Fruit fly (Drosophila melanogaster) whole organism, embryonic: ENCODE measurements around the gene Alg7.

Source experiments
- Atf6 ChIP-seq: fragments of 200-800 bp; sonication (Bioruptor generic); IDR thresholded peaks from 2 replicates; pipeline ENCODE4 v1.3.6; 2022; ENCODE audit warnings: missing biosample characterization, missing genetic modification characterization
- Awh ChIP-seq: fragments of 200-800 bp; sonication (Bioruptor generic); IDR thresholded peaks from 2 replicates; pipeline ENCODE4, ENCODE4 v1.3.6; 2022; ENCODE audit warnings: missing biosample characterization, missing genetic modification characterization
- BEAF-32 ChIP-seq: fragments of 200-800 bp; sonication (Bioruptor generic); optimal IDR thresholded peaks from 3 replicates; lab custom pipeline; 2017; ENCODE audit warnings: missing biosample characterization, missing genetic modification characterization, mild to moderate bottlenecking, moderate library complexity, missing genetic modification reagents
- BtbVII ChIP-seq: fragments of 200-800 bp; sonication (Bioruptor generic); optimal IDR thresholded peaks from 3 replicates; lab custom pipeline; 2017; ENCODE audit warnings: missing biosample characterization, mild to moderate bottlenecking, missing genetic modification characterization
- CG11398 ChIP-seq: fragments of 200-800 bp; sonication (Bioruptor generic); optimal IDR thresholded peaks from 2 replicates; lab custom pipeline; 2016; ENCODE audit warnings: missing biosample characterization, missing genetic modification characterization
- CG13123 ChIP-seq: fragments of 200-800 bp; sonication (Bioruptor generic); optimal IDR thresholded peaks from 2 replicates; lab custom pipeline; 2016; ENCODE audit warnings: missing biosample characterization, missing genetic modification characterization
- CG14014 ChIP-seq: fragments of 200-800 bp; sonication (Bioruptor generic); IDR thresholded peaks from 2 replicates; pipeline ENCODE4 v1.3.6; 2022; ENCODE audit warnings: missing biosample characterization, missing genetic modification characterization
- CG18011 ChIP-seq: fragments of 200-800 bp; sonication (Bioruptor generic); optimal IDR thresholded peaks from 2 replicates; lab custom pipeline; 2017; ENCODE audit warnings: missing biosample characterization, missing genetic modification characterization, mild to moderate bottlenecking, moderate library complexity, missing genotype
- CG2889 ChIP-seq: fragments of 200-800 bp; sonication (Bioruptor generic); IDR thresholded peaks from 3 replicates; pipeline ENCODE4 v1.3.6; 2022; ENCODE audit warnings: missing biosample characterization, missing genetic modification characterization
- CG30403 ChIP-seq: fragments of 200-800 bp; sonication (Bioruptor generic); optimal IDR thresholded peaks from 3 replicates; lab custom pipeline; 2016; ENCODE audit warnings: missing biosample characterization, missing genetic modification characterization
- CG33213 ChIP-seq: fragments of 200-800 bp; sonication (Bioruptor generic); optimal IDR thresholded peaks from 3 replicates; lab custom pipeline; 2016; ENCODE audit warnings: missing biosample characterization, missing genetic modification characterization
- CG34376 ChIP-seq: fragments of 200-800 bp; sonication (Bioruptor generic); optimal IDR thresholded peaks from 2 replicates; lab custom pipeline; 2018; ENCODE audit warnings: missing biosample characterization, mild to moderate bottlenecking, missing genetic modification characterization
- CG5180 ChIP-seq: fragments of 200-800 bp; sonication (Bioruptor generic); optimal IDR thresholded peaks from 3 replicates; lab custom pipeline; 2017; ENCODE audit warnings: missing biosample characterization, missing genetic modification characterization, mild to moderate bottlenecking, moderate library complexity, missing genetic modification reagents
- CG6765 ChIP-seq: fragments of 200-800 bp; sonication (Bioruptor generic); optimal IDR thresholded peaks from 3 replicates; lab custom pipeline; 2017; ENCODE audit warnings: missing biosample characterization, mild to moderate bottlenecking, missing genetic modification characterization
- CG6791 ChIP-seq: fragments of 200-800 bp; sonication (Bioruptor generic); IDR thresholded peaks from 3 replicates; pipeline ENCODE4 v1.3.6; 2022; ENCODE audit warnings: missing biosample characterization, missing genetic modification characterization; ENCODE audit not compliant: partially characterized antibody
- CG6813 ChIP-seq: fragments of 200-800 bp; sonication (Bioruptor generic); optimal IDR thresholded peaks from 2 replicates; lab custom pipeline; 2017; ENCODE audit warnings: missing biosample characterization, missing genetic modification characterization, mild to moderate bottlenecking, moderate library complexity, missing genetic modification reagents
- CG7963 ChIP-seq: fragments of 200-800 bp; sonication (Bioruptor generic); IDR thresholded peaks from 3 replicates; pipeline ENCODE4 v1.3.6; 2022; ENCODE audit warnings: missing biosample characterization, missing genetic modification characterization; ENCODE audit not compliant: partially characterized antibody
- CG8359 ChIP-seq: fragments of 200-800 bp; sonication (Bioruptor generic); optimal IDR thresholded peaks from 2 replicates; lab custom pipeline; 2017; ENCODE audit warnings: missing biosample characterization, mild to moderate bottlenecking, missing genetic modification characterization, borderline replicate concordance
- CrebB ChIP-seq: fragments of 200-800 bp; sonication (Bioruptor generic); optimal IDR thresholded peaks from 3 replicates; lab custom pipeline; 2018; ENCODE audit warnings: missing biosample characterization, mild to moderate bottlenecking, missing genetic modification characterization
- Dref ChIP-seq: fragments of 200-800 bp; sonication (Bioruptor generic); IDR thresholded peaks from 2 replicates; pipeline ENCODE4 v1.3.6; 2022; ENCODE audit warnings: missing biosample characterization, missing genetic modification characterization
- Fer1 ChIP-seq: fragments of 200-800 bp; sonication (Bioruptor generic); optimal IDR thresholded peaks from 2 replicates; lab custom pipeline; 2017; ENCODE audit warnings: missing biosample characterization, mild to moderate bottlenecking, missing genetic modification characterization
- Hand ChIP-seq: fragments of 200-800 bp; sonication (Bioruptor generic); optimal IDR thresholded peaks from 2 replicates; lab custom pipeline; 2017; ENCODE audit warnings: mild to moderate bottlenecking, missing biosample characterization, missing genetic modification reagents, missing genetic modification characterization
- HmgZ ChIP-seq: fragments of 200-800 bp; sonication (Bioruptor generic); optimal IDR thresholded peaks from 2 replicates; lab custom pipeline; 2018; ENCODE audit warnings: missing biosample characterization, mild to moderate bottlenecking, missing genetic modification characterization
- Hmr ChIP-seq: fragments of 200-800 bp; sonication (Bioruptor generic); optimal IDR thresholded peaks from 3 replicates; lab custom pipeline; 2017; ENCODE audit warnings: mild to moderate bottlenecking, missing biosample characterization, missing genetic modification reagents, missing genetic modification characterization
- MTF-1 ChIP-seq: fragments of 200-800 bp; sonication (Bioruptor generic); optimal IDR thresholded peaks from 2 replicates; lab custom pipeline; 2018; ENCODE audit warnings: missing biosample characterization, mild to moderate bottlenecking, missing genetic modification characterization, borderline replicate concordance
- Med ChIP-seq: fragments of 200-800 bp; sonication (Bioruptor generic); peaks from one replicate; lab custom pipeline; 2016; ENCODE audit warnings: missing biosample characterization, missing genetic modification characterization, mild to moderate bottlenecking, inconsistent platforms, moderate library complexity
- NC2β ChIP-seq: fragments of 200-800 bp; sonication (Bioruptor generic); optimal IDR thresholded peaks from 2 replicates; lab custom pipeline; 2016; ENCODE audit warnings: missing biosample characterization, missing genetic modification characterization
- Pdp1 ChIP-seq, 2 experiments: fragments of 200-800 bp; sonication (Bioruptor generic); optimal IDR thresholded peaks; 3 replicates each; lab custom pipeline; 2016; ENCODE audit warnings: missing biosample characterization in 2 of 2, missing genetic modification characterization in 2 of 2, mild to moderate bottlenecking in 1 of 2, moderate library complexity in 1 of 2
- Ravus ChIP-seq: fragments of 200-800 bp; sonication (Bioruptor generic); IDR thresholded peaks from 2 replicates; pipeline ENCODE4 v1.3.6; 2022; ENCODE audit warnings: missing biosample characterization, missing genetic modification characterization
- amos ChIP-seq: fragments of 200-800 bp; sonication (Bioruptor generic); IDR thresholded peaks from 2 replicates; pipeline ENCODE4 v1.3.6; 2022; ENCODE audit warnings: missing biosample characterization, missing genetic modification characterization; ENCODE audit not compliant: partially characterized antibody
- br ChIP-seq: fragments of >200 bp; optimal IDR thresholded peaks from 2 replicates; lab custom pipeline; 2017
- exex ChIP-seq: fragments of 200-800 bp; sonication (Bioruptor generic); optimal IDR thresholded peaks from 4 replicates; lab custom pipeline; 2018; ENCODE audit warnings: missing biosample characterization, mild to moderate bottlenecking, missing genetic modification characterization, moderate library complexity
- eyg ChIP-seq: fragments of 200-800 bp; sonication (Bioruptor generic); optimal IDR thresholded peaks from 3 replicates; lab custom pipeline; 2016; ENCODE audit warnings: missing biosample characterization, missing genetic modification characterization
- fd96Cb ChIP-seq: fragments of 200-800 bp; sonication (Bioruptor generic); optimal IDR thresholded peaks from 2 replicates; lab custom pipeline; 2018; ENCODE audit warnings: missing biosample characterization, mild to moderate bottlenecking, missing genetic modification characterization, moderate library complexity
- grn ChIP-seq: fragments of 200-800 bp; sonication (Bioruptor generic); optimal IDR thresholded peaks from 3 replicates; lab custom pipeline; 2017; ENCODE audit warnings: missing biosample characterization, missing genetic modification characterization
- gsb-n ChIP-seq: fragments of 200-800 bp; sonication (Bioruptor generic); optimal IDR thresholded peaks from 3 replicates; lab custom pipeline; 2018; ENCODE audit warnings: missing biosample characterization, mild to moderate bottlenecking, missing genetic modification characterization
- klu ChIP-seq: fragments of 200-800 bp; sonication (Bioruptor generic); IDR thresholded peaks from 2 replicates; pipeline ENCODE4 v1.3.6; 2022; ENCODE audit warnings: missing biosample characterization, missing genetic modification characterization
- lab ChIP-seq: fragments of 200-800 bp; sonication (Bioruptor generic); optimal IDR thresholded peaks from 3 replicates; lab custom pipeline; 2017; ENCODE audit warnings: missing biosample characterization, missing genetic modification characterization, mild to moderate bottlenecking, moderate library complexity, missing genetic modification reagents
- lbe ChIP-seq: fragments of 200-800 bp; sonication (Bioruptor generic); optimal IDR thresholded peaks from 2 replicates; lab custom pipeline; 2016; ENCODE audit warnings: missing biosample characterization, mild to moderate bottlenecking, missing genetic modification characterization
- oc ChIP-seq: fragments of 200-800 bp; sonication (Bioruptor generic); optimal IDR thresholded peaks from 2 replicates; lab custom pipeline; 2018; ENCODE audit warnings: missing biosample characterization, mild to moderate bottlenecking, missing genetic modification characterization, moderate library complexity
- ranshi ChIP-seq: fragments of 200-800 bp; sonication (Bioruptor generic); IDR thresholded peaks from 2 replicates; pipeline ENCODE4 v1.3.6; 2022; ENCODE audit warnings: missing biosample characterization, missing genetic modification characterization
- rib ChIP-seq: fragments of 200-800 bp; sonication (Bioruptor generic); IDR thresholded peaks from 2 replicates; pipeline ENCODE4 v1.3.6; 2022; ENCODE audit warnings: missing biosample characterization, missing genetic modification characterization
- sens ChIP-seq: fragments of 200-800 bp; sonication (Bioruptor generic); peaks from one replicate; lab custom pipeline; 2016; ENCODE audit warnings: missing biosample characterization, missing genetic modification characterization
- shn ChIP-seq: fragments of 200-800 bp; sonication (Bioruptor generic); optimal IDR thresholded peaks from 3 replicates; lab custom pipeline; 2016; ENCODE audit warnings: missing biosample characterization, missing genetic modification characterization
- so ChIP-seq: fragments of 200-800 bp; sonication (Bioruptor generic); IDR thresholded peaks from 3 replicates; pipeline ENCODE4 v1.3.6; 2022; ENCODE audit warnings: missing biosample characterization, missing genetic modification characterization
- sug ChIP-seq: fragments of 200-800 bp; optimal IDR thresholded peaks from 2 replicates; lab custom pipeline; 2019; ENCODE audit warnings: missing biosample characterization, mild to moderate bottlenecking, missing genetic modification characterization, moderate library complexity

The Alg7 gene

DNA sequence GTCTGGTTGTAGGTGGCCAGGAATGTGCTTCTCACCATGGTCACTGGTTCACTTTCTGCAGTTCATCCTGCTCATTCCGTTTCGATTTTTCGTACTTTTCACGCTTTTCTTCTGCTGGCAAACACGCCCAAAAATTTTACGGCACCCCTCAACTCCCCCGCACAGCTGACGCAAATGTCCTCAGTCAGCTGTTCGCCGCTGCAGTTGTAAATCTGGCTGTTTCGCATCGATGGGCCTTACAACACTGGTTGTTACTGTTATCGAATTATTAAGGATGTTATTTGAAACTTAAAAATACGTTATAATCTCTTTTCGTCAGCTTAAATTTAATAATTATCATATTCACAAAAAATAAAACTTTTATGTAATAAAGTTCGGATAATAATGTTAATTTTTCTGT, 3.4 kb downstream of the Alg7 start, which contains the start of gene Mgat3 (continued):
- TF ChIP-seq BEAF-32 (GFP tag; lab: Kevin White, UChicago): peak; percentile 13
- no peak for TF ChIP-seq CG11398 (GFP tag; lab: Kevin White, UChicago)
- TF ChIP-seq CG33213 (GFP tag; lab: Kevin White, UChicago): no peak
- no peak for TF ChIP-seq eyg
- peak; percentile 44 for TF ChIP-seq Dref (GFP tag; lab: Robert Waterston, UW)
- TF ChIP-seq, all 482 proteins: peak for 20

DNA sequence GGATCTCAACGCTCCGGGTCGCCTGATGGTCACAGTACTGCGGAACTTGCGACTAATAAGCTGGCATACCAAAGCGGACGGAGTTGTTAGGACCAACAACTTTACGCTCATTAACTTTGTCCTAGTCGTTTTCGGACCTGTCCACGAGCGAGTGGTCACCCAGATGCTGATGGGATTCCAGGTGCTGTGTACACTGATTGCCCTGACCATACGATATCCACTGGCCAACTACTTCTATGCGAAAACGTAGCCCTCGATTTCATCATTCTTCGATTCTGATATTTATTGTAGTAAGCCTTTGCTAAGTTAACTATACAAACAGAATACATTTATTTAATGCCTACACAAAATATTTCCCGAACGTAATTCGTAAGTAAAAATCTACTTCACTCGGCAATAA, 4.1 kb downstream of the Alg7 start, which contains the start of gene Rsph1:
TSS of gene Rsph1 (plus strand) at position 301 of the 400 bp plus-strand sequence.
- TF ChIP-seq oc (tag; lab: Kevin White, UChicago) (no peak), br (lab: Kevin White, UChicago) (no peak), Fer1 (GFP tag; lab: Kevin White, UChicago) (no peak), Med (GFP tag; lab: Kevin White, UChicago) (peak; percentile 20)

DNA sequence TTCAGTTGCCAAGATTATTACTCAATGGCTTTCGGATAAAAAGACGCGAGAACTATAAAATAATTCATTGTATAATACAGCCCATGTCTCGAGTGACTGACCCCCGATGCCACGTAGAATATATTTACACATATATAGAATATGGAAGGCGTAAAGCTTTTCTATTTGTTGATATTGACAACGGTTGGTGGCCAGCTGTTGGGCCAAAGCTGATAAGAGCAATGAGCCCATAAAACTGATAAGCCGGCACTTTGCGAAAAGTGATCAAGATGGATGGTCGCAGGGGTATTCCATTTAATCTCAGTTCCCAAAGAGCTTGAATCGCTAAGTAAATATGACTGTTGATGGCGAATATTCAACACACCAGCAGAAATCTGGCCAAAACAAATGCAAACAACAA, 11.5 kb downstream of the Alg7 start:
- TF ChIP-seq HmgZ (tag; lab: Kevin White, UChicago) (peak; percentile 9), CG2889 (GFP tag; lab: Robert Waterston, UW) (no peak), CG6791 (GFP tag; lab: Robert Waterston, UW) (no peak), grn (GFP tag; lab: Kevin White, UChicago) (no peak), CG5180 (GFP tag; lab: Kevin White, UChicago) (no peak), lbe (peak; percentile 2), Ravus (GFP tag; lab: Robert Waterston, UW) (no peak), shn (GFP tag; lab: Kevin White, UChicago) (no peak), CrebB (tag; lab: Kevin White, UChicago) (peak; percentile 27), sug (tag; lab: Kevin White, UChicago) (peak; percentile 89), Atf6 (peak; percentile 43; the same call in 1 of the 2 replicates), ranshi (GFP tag; lab: Robert Waterston, UW) (no peak), CG30403 (no peak), klu (GFP tag; lab: Robert Waterston, UW) (no peak), Fer1 (GFP tag; lab: Kevin White, UChicago) (peak; percentile 25), BtbVII (GFP tag; lab: Kevin White, UChicago) (peak; percentile 17), MTF-1 (peak; percentile 32), CG7963 (GFP tag; lab: Robert Waterston, UW) (no peak), amos (GFP tag; lab: Robert Waterston, UW) (no peak), so (GFP tag; lab: Robert Waterston, UW) (0 out of 3 replicates have a peak, but pooled peaks have one; percentile 10), Hand (GFP tag; lab: Kevin White, UChicago) (peak; percentile 10), lab (peak; percentile 90), Pdp1 (GFP tag; optimal IDR thresholded peaks at IDR 0.05; lab: Kevin White, UChicago) (peak in 1 of 2 experiments; percentile 86), rib (peak; percentile 76; the same call in 1 of the 2 replicates), Hmr (GFP tag; lab: Kevin White, UChicago) (peak; percentile 32), sens (peak; percentile 11), CG33213 (GFP tag; lab: Kevin White, UChicago) (no peak), oc (tag; lab: Kevin White, UChicago) (no peak), CG6765 (GFP tag; lab: Kevin White, UChicago) (no peak), Awh (GFP tag; lab: Robert Waterston, UW) (no peak), CG14014 (GFP tag; lab: Robert Waterston, UW) (no peak), CG13123 (no peak), exex (peak; percentile 87), CG18011 (no peak), CG6813 (GFP tag; lab: Kevin White, UChicago) (no peak), CG8359 (GFP tag; lab: Kevin White, UChicago) (no peak), CG34376 (GFP tag; lab: Kevin White, UChicago) (peak; percentile 91), fd96Cb (no peak), gsb-n (tag; lab: Kevin White, UChicago) (no peak), NC2β (GFP tag; lab: Kevin White, UChicago) (no peak), Med (GFP tag; lab: Kevin White, UChicago) (peak; percentile 62)
